Fruit fly (Drosophila melanogaster) whole organism, adult: Measurements from ENCODE around the gene Cap-D2.

Experiments
- CG11617 ChIP-seq: fragments of 200-800 bp; sonication (Bioruptor generic); optimal IDR thresholded peaks from 2 replicates; lab custom pipeline; 2017; ENCODE audit warnings: mild to moderate bottlenecking, missing biosample characterization, missing genetic modification reagents, missing genetic modification characterization
- CG12768 ChIP-seq: fragments of 200-800 bp; sonication (Bioruptor generic); optimal IDR thresholded peaks from 2 replicates; lab custom pipeline; 2017; ENCODE audit warnings: missing biosample characterization, missing genetic modification characterization, mild to moderate bottlenecking, moderate library complexity, missing genetic modification reagents
- CG14711 ChIP-seq: fragments of 200-800 bp; sonication (Bioruptor generic); optimal IDR thresholded peaks from 2 replicates; lab custom pipeline; 2018; ENCODE audit warnings: missing biosample characterization, mild to moderate bottlenecking, missing genetic modification characterization, moderate library complexity
- CG1620 ChIP-seq: fragments of 200-800 bp; sonication (Bioruptor generic); optimal IDR thresholded peaks from 2 replicates; lab custom pipeline; 2016; ENCODE audit warnings: missing biosample characterization, missing genetic modification characterization
- CG33017 ChIP-seq: fragments of 200-800 bp; sonication (Bioruptor generic); optimal IDR thresholded peaks from 2 replicates; lab custom pipeline; 2018; ENCODE audit warnings: missing biosample characterization, mild to moderate bottlenecking, missing genetic modification characterization, moderate library complexity
- CG5204 ChIP-seq: fragments of 200-800 bp; sonication (Bioruptor generic); optimal IDR thresholded peaks from 2 replicates; lab custom pipeline; 2016; ENCODE audit warnings: missing biosample characterization, missing genetic modification characterization
- CG7045 ChIP-seq: fragments of 200-800 bp; sonication (Bioruptor generic); optimal IDR thresholded peaks from 2 replicates; lab custom pipeline; 2017; ENCODE audit warnings: missing biosample characterization, mild to moderate bottlenecking, missing genetic modification characterization
- CG7101 ChIP-seq: fragments of 200-800 bp; sonication (Bioruptor generic); optimal IDR thresholded peaks from 2 replicates; lab custom pipeline; 2018; ENCODE audit warnings: missing biosample characterization, mild to moderate bottlenecking, missing genetic modification characterization, moderate library complexity
- Clk ChIP-seq: fragments of 200-800 bp; sonication (Bioruptor generic); optimal IDR thresholded peaks from 2 replicates; lab custom pipeline; 2017; ENCODE audit warnings: missing biosample characterization, missing genetic modification characterization
- Crg-1 ChIP-seq: fragments of 200-800 bp; sonication (Bioruptor generic); optimal IDR thresholded peaks from 2 replicates; lab custom pipeline; 2016; ENCODE audit warnings: missing biosample characterization, missing genetic modification characterization
- Hr96 ChIP-seq: fragments of 200-800 bp; sonication (Bioruptor generic); optimal IDR thresholded peaks from 2 replicates; lab custom pipeline; 2016; ENCODE audit warnings: missing biosample characterization, missing genetic modification characterization
- Mnt ChIP-seq: fragments of 200-800 bp; sonication (Bioruptor generic); optimal IDR thresholded peaks from 2 replicates; lab custom pipeline; 2016; ENCODE audit warnings: missing biosample characterization, mild to moderate bottlenecking, missing genetic modification characterization
- bab1 ChIP-seq: fragments of 200-800 bp; sonication (Bioruptor generic); optimal IDR thresholded peaks from 3 replicates; lab custom pipeline; 2019; ENCODE audit warnings: missing biosample characterization, mild to moderate bottlenecking, missing genetic modification characterization, moderate library complexity
- cic ChIP-seq: fragments of 200-800 bp; sonication (Bioruptor generic); optimal IDR thresholded peaks from 2 replicates; lab custom pipeline; 2017; ENCODE audit warnings: missing biosample characterization, mild to moderate bottlenecking, missing genetic modification characterization, moderate library complexity
- cnc ChIP-seq, 2 experiments: fragments of >200 bp; optimal IDR thresholded peaks; 2 replicates each; lab custom pipeline; 2017
- kay ChIP-seq: fragments of 200-800 bp; sonication (Bioruptor generic); peaks from one replicate; lab custom pipeline; 2016; ENCODE audit warnings: missing biosample characterization, missing genetic modification characterization, borderline replicate concordance
- ovo ChIP-seq: fragments of 200-800 bp; sonication (Bioruptor generic); optimal IDR thresholded peaks from 2 replicates; lab custom pipeline; 2016; ENCODE audit warnings: missing biosample characterization, missing genetic modification characterization
- pad ChIP-seq: fragments of 200-800 bp; sonication (Bioruptor generic); optimal IDR thresholded peaks from 3 replicates; lab custom pipeline; 2017; ENCODE audit warnings: missing biosample characterization, missing genetic modification characterization, mild to moderate bottlenecking, moderate library complexity, missing genetic modification reagents
- tj ChIP-seq: fragments of 200-800 bp; sonication (Bioruptor generic); optimal IDR thresholded peaks from 3 replicates; lab custom pipeline; 2017; ENCODE audit warnings: missing biosample characterization, mild to moderate bottlenecking, missing genetic modification characterization, moderate library complexity
- toe ChIP-seq: fragments of 200-800 bp; sonication (Bioruptor generic); optimal IDR thresholded peaks from 2 replicates; lab custom pipeline; 2016; ENCODE audit warnings: missing biosample characterization, missing genetic modification characterization

Cap-D2 gene

DNA sequence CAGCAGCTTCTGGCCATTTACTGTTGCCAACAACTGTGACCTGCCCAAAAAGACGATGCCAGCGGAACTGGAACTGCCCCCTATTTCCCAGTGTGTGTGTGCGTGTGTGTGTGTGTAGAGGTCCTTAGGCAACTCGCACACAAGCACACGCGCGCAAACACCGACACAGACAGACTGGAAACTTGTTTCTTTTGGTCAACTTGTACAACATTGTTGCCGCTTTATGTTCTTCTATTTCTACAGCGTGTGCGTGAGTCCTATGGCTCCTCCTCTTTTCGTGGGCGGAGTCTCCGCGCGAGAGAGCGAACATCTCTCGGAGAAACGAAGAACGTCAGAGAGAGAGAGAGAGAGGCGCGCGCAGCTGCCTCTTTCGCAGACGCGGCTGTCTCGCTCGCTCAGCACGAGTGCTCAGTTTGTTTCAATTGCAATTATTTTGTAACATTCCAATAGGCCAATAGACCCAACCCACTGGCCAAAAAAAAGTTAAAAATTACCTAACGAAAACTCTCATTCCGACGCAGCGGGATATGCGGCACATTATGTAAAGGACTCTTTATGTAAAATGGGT lies 15.6 kb downstream of the Cap-D2 start:
- no peak for TF ChIP-seq CG7045 (GFP tag; lab: Kevin White, UChicago)
- TF ChIP-seq tj (GFP tag; lab: Kevin White, UChicago), result no peak
- no peak for TF ChIP-seq CG1620
- no peak for TF ChIP-seq Clk (GFP tag; lab: Kevin White, UChicago)
- TF ChIP-seq CG12768, result no peak

DNA sequence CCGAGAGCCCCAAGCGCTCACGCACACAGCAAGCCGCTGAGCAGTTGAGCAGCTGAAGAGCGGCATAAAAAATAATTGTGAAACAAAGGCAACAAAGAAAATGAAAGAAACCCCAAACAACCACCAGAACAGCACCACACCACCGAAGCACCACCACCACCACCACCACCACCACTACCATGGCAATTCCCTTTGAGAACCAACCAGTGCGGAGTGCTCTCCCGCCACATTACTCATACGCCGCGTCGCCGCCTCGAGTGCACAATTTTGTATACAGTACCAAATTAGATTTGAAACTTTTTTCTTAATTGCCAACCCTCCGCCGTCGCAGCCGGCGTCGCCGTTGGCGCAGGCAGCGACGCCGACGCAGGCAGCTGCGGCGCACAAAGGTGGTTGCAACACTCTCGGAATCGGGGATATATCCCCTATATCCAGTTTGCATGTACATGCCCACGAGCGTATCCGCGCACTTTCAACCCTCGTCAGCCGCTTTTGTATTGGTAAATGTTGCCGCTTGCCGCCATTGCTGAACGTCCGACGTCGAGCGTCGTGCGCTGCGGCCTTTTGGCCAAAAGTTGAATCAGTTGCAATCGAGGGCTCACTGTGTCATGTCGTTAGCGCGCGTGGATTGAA lies 16.7 kb downstream of the Cap-D2 start, which contains the start of gene dmrt99B:
Gene dmrt99B, plus strand, starts transcription at position 583 of the 633 bp plus-strand sequence.
- TF ChIP-seq CG33017 (no peak), CG1620 (no peak), CG11617 (GFP tag; lab: Kevin White, UChicago) (no peak), ovo (GFP tag; lab: Kevin White, UChicago) (no peak), cic (no peak), Mnt (no peak), Clk (GFP tag; lab: Kevin White, UChicago) (no peak), CG14711 (no peak), CG7101 (tag; lab: Kevin White, UChicago) (no peak), toe (GFP tag; lab: Kevin White, UChicago) (no peak), bab1 (GFP tag; lab: Kevin White, UChicago) (no peak), tj (GFP tag; lab: Kevin White, UChicago) (no peak), CG12768 (no peak), cnc (optimal IDR thresholded peaks at IDR 0.05; lab: Kevin White, UChicago) (no peak), pad (GFP tag; lab: Kevin White, UChicago) (no peak), CG5204 (GFP tag; lab: Kevin White, UChicago) (no peak), Hr96 (no peak), Crg-1 (GFP tag; lab: Kevin White, UChicago) (no peak), CG7045 (GFP tag; lab: Kevin White, UChicago) (no peak)

DNA sequence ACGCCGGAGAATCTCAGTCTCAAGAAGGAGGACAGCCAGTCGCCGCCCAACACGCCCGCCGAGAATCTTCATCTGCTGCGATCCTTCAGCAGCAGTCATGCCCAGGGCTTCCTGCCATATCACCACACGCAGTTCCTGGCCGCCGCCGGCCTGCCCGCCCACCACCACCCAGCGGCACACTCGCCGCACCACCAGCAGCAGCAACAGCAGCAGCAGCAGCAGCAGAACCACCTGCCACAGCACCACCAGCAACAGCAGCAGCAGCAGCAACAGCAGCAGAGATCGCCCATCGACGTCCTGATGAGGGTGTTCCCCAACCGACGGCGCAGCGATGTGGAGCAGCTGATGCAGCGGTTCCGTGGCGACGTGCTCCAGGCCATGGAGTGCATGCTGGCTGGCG lies 20.3 kb downstream of the Cap-D2 start:
- TF ChIP-seq cic, result no peak
- no peak for TF ChIP-seq CG12768
- no peak for TF ChIP-seq tj (GFP tag; lab: Kevin White, UChicago)
- no peak for TF ChIP-seq CG11617 (GFP tag; lab: Kevin White, UChicago)
- no peak for TF ChIP-seq CG33017
- no peak for TF ChIP-seq Clk (GFP tag; lab: Kevin White, UChicago)
- TF ChIP-seq ovo (GFP tag; lab: Kevin White, UChicago), result no peak

DNA sequence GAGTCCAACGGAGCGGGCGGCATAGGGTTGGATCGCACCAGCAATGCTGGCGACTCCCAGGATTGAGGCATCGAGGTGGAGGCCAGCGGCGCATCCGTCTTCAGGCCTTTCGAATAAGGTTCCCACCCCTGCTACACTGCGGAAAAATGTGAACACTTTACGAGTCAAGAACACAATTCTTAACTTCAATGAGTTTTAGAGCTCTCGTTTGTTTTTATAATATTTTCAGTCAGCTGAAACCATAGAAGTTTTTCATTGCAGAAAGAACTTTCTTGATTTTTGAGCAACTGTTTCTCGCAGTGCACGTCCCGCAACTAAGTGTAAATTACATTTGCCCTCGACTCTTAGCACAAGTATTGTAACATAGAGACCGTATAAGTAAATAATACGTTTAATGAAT lies 20.9 kb downstream of the Cap-D2 start:
- TF ChIP-seq CG12768 (no peak), CG11617 (GFP tag; lab: Kevin White, UChicago) (no peak), bab1 (GFP tag; lab: Kevin White, UChicago) (no peak), CG7101 (tag; lab: Kevin White, UChicago) (no peak), cnc (optimal IDR thresholded peaks at IDR 0.05; lab: Kevin White, UChicago) (no peak), CG14711 (no peak), Crg-1 (GFP tag; lab: Kevin White, UChicago) (no peak)

DNA sequence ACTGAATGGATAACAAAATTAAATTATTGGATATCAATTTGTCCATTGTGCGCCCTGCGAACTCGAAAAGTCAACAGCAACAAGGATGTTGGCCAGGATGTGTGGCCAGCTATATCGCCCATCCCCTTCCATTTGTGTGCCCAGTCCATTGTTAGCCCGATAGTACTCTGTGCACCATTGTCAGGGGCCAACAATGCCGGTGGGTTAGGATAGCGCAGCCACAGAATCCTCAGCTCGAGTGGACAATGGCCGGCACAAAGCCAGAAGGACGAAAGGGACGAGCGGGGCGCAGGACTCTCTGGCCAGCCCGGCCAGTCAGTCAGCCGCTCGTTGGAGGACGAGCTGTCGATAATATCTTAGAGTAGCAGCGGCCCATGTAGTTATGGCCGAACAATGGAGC lies 22.4 kb downstream of the Cap-D2 start:
- TF ChIP-seq toe (GFP tag; lab: Kevin White, UChicago), result no peak
- TF ChIP-seq CG11617 (GFP tag; lab: Kevin White, UChicago), result no peak
- TF ChIP-seq Clk (GFP tag; lab: Kevin White, UChicago), result no peak
- TF ChIP-seq cnc (optimal IDR thresholded peaks at IDR 0.05; lab: Kevin White, UChicago), result no peak
- no peak for TF ChIP-seq Crg-1 (GFP tag; lab: Kevin White, UChicago)
- no peak for TF ChIP-seq pad (GFP tag; lab: Kevin White, UChicago)
- TF ChIP-seq CG33017, result no peak

DNA sequence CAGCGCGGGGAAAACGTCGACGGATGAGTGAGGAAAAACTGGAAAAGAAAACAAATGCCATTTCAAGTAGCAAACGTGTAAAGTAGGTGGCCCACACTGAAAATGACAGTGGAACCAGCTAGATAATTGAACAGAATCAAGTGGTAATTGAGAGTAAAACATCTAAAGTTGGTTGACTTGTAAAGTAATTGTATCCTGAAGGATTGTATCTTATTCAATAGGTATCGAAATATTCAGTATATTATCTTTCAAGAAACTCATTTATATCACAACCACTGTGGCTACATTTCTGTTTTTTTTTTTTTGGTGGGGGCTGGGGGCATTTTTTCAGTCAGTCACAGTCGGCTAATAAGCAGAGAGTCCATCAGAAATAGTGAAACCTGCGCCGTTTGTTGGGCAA lies 23.8 kb downstream of the Cap-D2 start:
- TF ChIP-seq CG11617 (GFP tag; lab: Kevin White, UChicago), result no peak
- no peak for TF ChIP-seq tj (GFP tag; lab: Kevin White, UChicago)
- TF ChIP-seq Clk (GFP tag; lab: Kevin White, UChicago), result no peak
- no peak for TF ChIP-seq CG14711
- TF ChIP-seq cnc (optimal IDR thresholded peaks at IDR 0.05; lab: Kevin White, UChicago), result no peak
- no peak for TF ChIP-seq cic
- TF ChIP-seq toe (GFP tag; lab: Kevin White, UChicago), result no peak
- TF ChIP-seq Crg-1 (GFP tag; lab: Kevin White, UChicago), result no peak

DNA sequence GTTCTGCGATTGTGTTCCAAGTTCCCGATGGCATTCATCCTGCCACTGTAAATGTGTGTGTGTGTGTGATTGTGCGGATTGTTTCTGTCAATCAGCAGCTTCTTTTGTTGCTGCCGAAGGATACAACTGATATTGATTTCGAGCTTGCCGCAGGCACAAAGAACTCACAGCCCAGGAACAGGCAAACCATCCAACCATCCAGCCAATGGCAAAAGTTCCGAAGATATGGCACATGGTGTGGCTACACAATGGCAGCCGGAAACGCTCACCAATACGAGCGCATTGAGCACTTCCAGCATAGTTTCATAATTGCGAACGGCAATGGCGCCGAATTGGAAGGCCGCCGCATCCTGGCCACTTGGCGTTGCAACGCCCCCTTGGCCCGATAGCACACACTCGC lies 26.3 kb downstream of the Cap-D2 start:
- TF ChIP-seq CG7045 (GFP tag; lab: Kevin White, UChicago) (no peak), CG5204 (GFP tag; lab: Kevin White, UChicago) (no peak), CG12768 (no peak), cnc (optimal IDR thresholded peaks at IDR 0.05; lab: Kevin White, UChicago) (no peak), ovo (GFP tag; lab: Kevin White, UChicago) (no peak), tj (GFP tag; lab: Kevin White, UChicago) (no peak), CG1620 (no peak), CG14711 (no peak), CG11617 (GFP tag; lab: Kevin White, UChicago) (no peak), Clk (GFP tag; lab: Kevin White, UChicago) (no peak), pad (GFP tag; lab: Kevin White, UChicago) (no peak), Mnt (no peak), cic (no peak), CG7101 (tag; lab: Kevin White, UChicago) (no peak), Hr96 (no peak), toe (GFP tag; lab: Kevin White, UChicago) (no peak), Crg-1 (GFP tag; lab: Kevin White, UChicago) (no peak), bab1 (GFP tag; lab: Kevin White, UChicago) (no peak), kay (GFP tag; lab: Kevin White, UChicago) (no peak), CG33017 (no peak)
